Fruit fly (Drosophila melanogaster): Measurements from ENCODE around the gene CG5292.

The CG5292 gene

DNA sequence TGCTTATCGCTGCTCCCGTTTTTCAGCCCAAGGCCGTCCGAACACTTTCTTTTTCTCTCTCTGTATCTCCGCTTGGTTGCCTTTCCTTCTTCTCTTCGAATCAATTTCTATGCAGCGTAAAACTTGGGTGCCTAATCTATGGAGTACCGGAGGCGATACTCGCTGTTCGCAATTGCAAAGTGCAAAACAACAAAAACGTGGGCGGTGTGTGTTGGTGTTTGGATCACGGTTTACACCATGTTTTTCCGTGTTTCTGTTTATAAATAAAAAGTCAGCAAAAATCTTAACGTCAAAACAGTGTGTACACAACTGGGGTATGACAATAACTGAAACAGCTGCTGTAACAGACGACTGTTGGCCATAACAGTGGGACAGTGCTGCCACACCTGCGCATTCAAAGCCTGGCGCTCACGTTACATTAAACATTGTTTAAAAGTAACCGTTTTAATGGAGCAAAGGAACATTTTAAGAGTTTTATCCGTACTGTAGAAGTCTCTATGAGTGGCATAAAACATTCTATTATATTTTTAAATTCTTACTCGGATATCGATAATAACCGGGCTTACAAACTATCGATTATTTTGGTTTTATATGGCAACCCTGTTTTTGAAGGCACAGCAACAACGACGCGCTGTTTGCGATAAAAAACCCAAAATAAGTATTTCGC lies 2.4 kb upstream of the CG5292 start, which contains the start of the genes m-cup and Det (continued):
- TF ChIP-seq chm (GFP tag; IDR thresholded peaks at IDR 0.05): no peak
- TF ChIP-seq Ets65A (GFP tag): peak; percentile 6
- TF ChIP-seq CG14667 (GFP tag; IDR thresholded peaks at IDR 0.05): no peak
- TF ChIP-seq CG15479 (GFP tag; optimal IDR thresholded peaks at IDR 0.05): no peak
- TF ChIP-seq Nf-YC (tag; optimal IDR thresholded peaks at IDR 0.05): no peak
- TF ChIP-seq HLH3B (GFP tag; IDR thresholded peaks at IDR 0.05): no peak
- TF ChIP-seq sug (tag; optimal IDR thresholded peaks at IDR 0.05): peak; percentile 20
- TF ChIP-seq CG10959 (GFP tag; IDR thresholded peaks at IDR 0.05): no peak
- peak; percentile 69 for TF ChIP-seq Dref (GFP tag; IDR thresholded peaks at IDR 0.05)
- TF ChIP-seq Pdp1 (GFP tag; optimal IDR thresholded peaks at IDR 0.05): no peak
- no peak for TF ChIP-seq B-H2 (GFP tag; optimal IDR thresholded peaks at IDR 0.05)
- no peak for TF ChIP-seq C15 (GFP tag; IDR thresholded peaks at IDR 0.05)
- no peak for TF ChIP-seq sqz (GFP tag; optimal IDR thresholded peaks at IDR 0.05)
- TF ChIP-seq CG34376 (GFP tag; optimal IDR thresholded peaks at IDR 0.05): no peak
- TF ChIP-seq Hr78 (GFP tag; optimal IDR thresholded peaks at IDR 0.05): no peak
- no peak for TF ChIP-seq tup (GFP tag; optimal IDR thresholded peaks at IDR 0.05)
- TF ChIP-seq CG2120 (GFP tag; optimal IDR thresholded peaks at IDR 0.05): peak; percentile 17
- peak; percentile 43; the same call in 1 of the 2 replicates for TF ChIP-seq sna (GFP tag; IDR thresholded peaks at IDR 0.05; ENCODE audit: partially characterized antibody)
- no peak for TF ChIP-seq hth (optimal IDR thresholded peaks at IDR 0.05)
- no peak for TF ChIP-seq CG12071 (GFP tag; optimal IDR thresholded peaks at IDR 0.05)
- peak; percentile 86 for TF ChIP-seq CG2116 (GFP tag; optimal IDR thresholded peaks at IDR 0.05)
- TF ChIP-seq Taf1 (GFP tag; IDR thresholded peaks at IDR 0.05): no peak
- no peak for TF ChIP-seq CG5953 (GFP tag; IDR thresholded peaks at IDR 0.05)
- no peak for TF ChIP-seq ftz-f1 (GFP tag; optimal IDR thresholded peaks at IDR 0.05)
- TF ChIP-seq jumu (GFP tag; optimal IDR thresholded peaks at IDR 0.05): no peak
- no peak for TF ChIP-seq CG31365 (tag; optimal IDR thresholded peaks at IDR 0.05)
- no peak for TF ChIP-seq CG4707 (GFP tag; optimal IDR thresholded peaks at IDR 0.05)
- no peak for TF ChIP-seq cg (GFP tag; optimal IDR thresholded peaks at IDR 0.05)
- TF ChIP-seq CG10431 (GFP tag; optimal IDR thresholded peaks at IDR 0.05): no peak
- peak; percentile 49 for TF ChIP-seq CG3995 (GFP tag; optimal IDR thresholded peaks at IDR 0.05)
- TF ChIP-seq CG3065 (GFP tag; optimal IDR thresholded peaks at IDR 0.05): no peak
- TF ChIP-seq nau (GFP tag; optimal IDR thresholded peaks at IDR 0.05): no peak
- peak; percentile 26; the same call in 1 of the 3 replicates for TF ChIP-seq zen2 (GFP tag; IDR thresholded peaks at IDR 0.05; ENCODE audit: partially characterized antibody)
- no peak for TF ChIP-seq insv (GFP tag; optimal IDR thresholded peaks at IDR 0.05)
- TF ChIP-seq CG4617 (GFP tag; optimal IDR thresholded peaks at IDR 0.05; ENCODE audit: borderline replicate concordance): peak; percentile 44
- no peak for TF ChIP-seq ranshi (GFP tag; IDR thresholded peaks at IDR 0.05)
- no peak for TF ChIP-seq her (GFP tag; optimal IDR thresholded peaks at IDR 0.05)
- no peak for TF ChIP-seq Vsx1 (GFP tag; optimal IDR thresholded peaks at IDR 0.05)
- TF ChIP-seq CG32532 (GFP tag; IDR thresholded peaks at IDR 0.05): 0 out of 2 replicates have a peak, but pooled peaks have one; percentile 7
- TF ChIP-seq H2.0 (GFP tag; IDR thresholded peaks at IDR 0.05): no peak
- peak; percentile 88 for TF ChIP-seq Dll (GFP tag; IDR thresholded peaks at IDR 0.05; ENCODE audit: partially characterized antibody)
- TF ChIP-seq crp (GFP tag; optimal IDR thresholded peaks at IDR 0.05): peak; percentile 69 to 93
- no peak for TF ChIP-seq ttk (GFP tag; IDR thresholded peaks at IDR 0.05)
- TF ChIP-seq CG8944 (GFP tag; optimal IDR thresholded peaks at IDR 0.05): no peak
- peak; percentile 89 for TF ChIP-seq E2f2 (GFP tag; IDR thresholded peaks at IDR 0.05)
- no peak for TF ChIP-seq CG6272 (GFP tag; IDR thresholded peaks at IDR 0.05)
- no peak for TF ChIP-seq stc (GFP tag; IDR thresholded peaks at IDR 0.05)
- no peak for TF ChIP-seq Fer3 (tag; optimal IDR thresholded peaks at IDR 0.05)
- peak; percentile 18 for TF ChIP-seq Sry-β (GFP tag; optimal IDR thresholded peaks at IDR 0.05)
- no peak for TF ChIP-seq cas (GFP tag; IDR thresholded peaks at IDR 0.05)

Data from whole organism, embryonic.